Worm (Caenorhabditis elegans) whole organism, late embryonic: Measurements from ENCODE around the gene sqv-8.

Experiments
- C38D4.7 ChIP-seq: fragments of 200-800 bp; sonication (Bioruptor generic); optimal IDR thresholded peaks from 2 replicates; lab custom pipeline; 2018; ENCODE audit warnings: mild to moderate bottlenecking, missing genetic modification characterization, moderate library complexity, missing compliant biosample characterization
- ahr-1 ChIP-seq: sonication (generic microtip); optimal IDR thresholded peaks from 2 replicates; lab custom pipeline; 2016; ENCODE audit warnings: missing genetic modification characterization, missing compliant biosample characterization
- ama-1 ChIP-seq: fragments of 150-350 bp; optimal IDR thresholded peaks from 2 replicates; lab custom pipeline; 2014
- ceh-14 ChIP-seq: sonication (generic microtip); optimal IDR thresholded peaks from 2 replicates; lab custom pipeline; 2016; ENCODE audit warnings: missing genotype, missing genetic modification characterization, missing compliant biosample characterization
- ceh-48 ChIP-seq: sonication (generic microtip); optimal IDR thresholded peaks from 2 replicates; lab custom pipeline; 2016; ENCODE audit warnings: missing genetic modification characterization, inconsistent platforms, missing compliant biosample characterization
- elt-2 ChIP-seq: sonication (generic microtip); optimal IDR thresholded peaks from 2 replicates; lab custom pipeline; 2016; ENCODE audit warnings: missing genetic modification reagents, missing genetic modification characterization, missing compliant biosample characterization
- nhr-11 ChIP-seq: fragments of 150-350 bp; optimal IDR thresholded peaks from 2 replicates; lab custom pipeline; 2014; ENCODE audit warnings: missing biosample characterization, missing genetic modification characterization
- odd-2 ChIP-seq: sonication (generic microtip); optimal IDR thresholded peaks from 2 replicates; lab custom pipeline; 2017; ENCODE audit warnings: antibody characterized with exemption, mild to moderate bottlenecking, missing genetic modification characterization, missing compliant biosample characterization
- pha-4 ChIP-seq: fragments of 150-350 bp; optimal IDR thresholded peaks from 2 replicates; lab custom pipeline; 2018; ENCODE audit warnings: missing biosample characterization, missing genetic modification reagents, missing genetic modification characterization
- ttx-3 ChIP-seq: sonication (generic microtip); optimal IDR thresholded peaks from 2 replicates; lab custom pipeline; 2016; ENCODE audit warnings: missing genetic modification reagents, missing genetic modification characterization, missing compliant biosample characterization
- zip-5 ChIP-seq: sonication (generic microtip); optimal IDR thresholded peaks from 2 replicates; lab custom pipeline; 2016; ENCODE audit warnings: missing genetic modification characterization, missing compliant biosample characterization

- no peak for TF ChIP-seq zip-5 (tag; lab: Kevin White, UChicago)
- TF ChIP-seq odd-2 (tag; lab: Kevin White, UChicago), result no peak
- no peak for TF ChIP-seq ahr-1 (tag; lab: Kevin White, UChicago)
- TF ChIP-seq elt-2, result no peak
- no peak for TF ChIP-seq ama-1 (lab: Kevin White, UChicago)
- no peak for TF ChIP-seq ceh-48
- no peak for TF ChIP-seq ttx-3 (tag; lab: Kevin White, UChicago)
- TF ChIP-seq nhr-11 (tag; lab: Kevin White, UChicago), result no peak
- TF ChIP-seq pha-4 (tag; lab: Kevin White, UChicago), result no peak
- TF ChIP-seq ceh-14 (tag; lab: Kevin White, UChicago), result no peak
- no peak for TF ChIP-seq C38D4.7 (GFP tag; lab: Kevin White, UChicago)
Measured at ce11 chrII:9597516-9598047, 49.2 kb upstream of the sqv-8 start, which contains the start of gene mrpl-53.
